Worm (Caenorhabditis elegans): ENCODE measurements around the gene F34D10.4.

The F34D10.4 gene

DNA sequence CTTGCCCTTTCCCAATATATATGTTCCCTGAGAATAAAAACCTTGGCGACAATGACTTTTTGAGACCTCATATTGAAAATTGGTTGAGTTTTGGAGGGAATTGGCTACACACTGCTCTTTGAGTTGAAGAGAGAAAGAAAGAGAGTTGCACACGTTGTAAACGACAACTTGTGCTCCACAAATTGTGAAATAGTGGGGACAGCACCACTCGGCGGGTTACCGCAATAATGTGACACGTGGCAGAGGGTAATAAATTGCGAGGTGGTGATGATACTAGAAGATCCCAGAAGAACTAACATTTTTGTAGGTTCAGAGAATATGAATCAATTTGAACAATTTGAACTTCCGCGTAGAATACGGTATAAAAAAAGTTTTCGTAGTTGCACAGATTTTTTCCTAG lies 45.4 kb downstream of the F34D10.4 start:
- TF ChIP-seq ztf-4 (tag; optimal IDR thresholded peaks at IDR 0.05) (no peak), egl-5 (tag; optimal IDR thresholded peaks at IDR 0.05) (peak; percentile 55), nfya-1 (tag; optimal IDR thresholded peaks at IDR 0.05; ENCODE audit: insufficient read depth) (peak; percentile 28)

DNA sequence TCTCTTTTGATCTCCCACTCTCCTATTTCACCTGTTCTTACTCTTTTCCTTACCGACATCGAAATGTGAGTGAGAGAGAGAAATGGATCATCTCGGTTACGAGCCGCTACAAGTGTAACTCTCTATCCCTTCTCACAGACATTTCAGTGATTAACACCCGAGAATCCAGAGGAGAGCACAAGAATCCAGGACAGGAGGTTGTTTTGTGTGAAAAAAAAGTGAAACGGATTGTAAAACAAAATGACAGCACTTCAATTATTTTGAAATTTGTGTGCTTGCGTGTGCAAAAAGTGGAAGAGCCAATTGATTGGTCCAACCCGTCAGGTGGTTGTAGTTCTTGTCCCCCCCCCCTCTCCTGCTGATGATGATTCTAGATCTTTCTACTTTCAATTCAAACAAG lies 46.5 kb downstream of the F34D10.4 start:
- TF ChIP-seq nfya-1 (tag; optimal IDR thresholded peaks at IDR 0.05; ENCODE audit: insufficient read depth) (peak; percentile 61), nhr-11 (tag; optimal IDR thresholded peaks at IDR 0.05) (peak; percentile 50), hmg-11 (tag; optimal IDR thresholded peaks at IDR 0.05) (no peak), eor-1 (tag; optimal IDR thresholded peaks at IDR 0.05) (no peak), lin-15B (tag; optimal IDR thresholded peaks at IDR 0.05) (no peak), lin-39 (tag; optimal IDR thresholded peaks at IDR 0.05) (peak; percentile 19), snpc-4 (tag; optimal IDR thresholded peaks at IDR 0.05) (no peak), ZK546.5 (tag; optimal IDR thresholded peaks at IDR 0.05) (no peak), R02D3.7 (tag; optimal IDR thresholded peaks at IDR 0.05) (no peak)

- TF ChIP-seq lin-39 (tag; optimal IDR thresholded peaks at IDR 0.05) = peak; percentile 30
- TF ChIP-seq unc-39 (tag; optimal IDR thresholded peaks at IDR 0.05) = no peak
- no peak for TF ChIP-seq nhr-25 (tag; optimal IDR thresholded peaks at IDR 0.05)
- no peak for TF ChIP-seq nhr-12 (tag; optimal IDR thresholded peaks at IDR 0.05)
- TF ChIP-seq elt-1 (tag; optimal IDR thresholded peaks at IDR 0.05) = peak; percentile 49
Measured at ce11 chrIII:3783914-3784313, 47.5 kb downstream of the F34D10.4 start.

ce11 chrIII:3785094-3785493 lies 48.7 kb downstream of the F34D10.4 start:
- TF ChIP-seq nhr-76 (tag; optimal IDR thresholded peaks at IDR 0.05) = no peak
- no peak for TF ChIP-seq ceh-9 (tag; optimal IDR thresholded peaks at IDR 0.05)
- no peak for TF ChIP-seq ztf-4 (tag; optimal IDR thresholded peaks at IDR 0.05)
- no peak for TF ChIP-seq fkh-10 (GFP tag; optimal IDR thresholded peaks at IDR 0.05)
- TF ChIP-seq nhr-23 (tag; optimal IDR thresholded peaks at IDR 0.05) = no peak
- peak; percentile 53 for TF ChIP-seq pqm-1 (tag; optimal IDR thresholded peaks at IDR 0.05)
- no peak for TF ChIP-seq egl-27 (tag; optimal IDR thresholded peaks at IDR 0.05)
- no peak for TF ChIP-seq elt-1 (tag; optimal IDR thresholded peaks at IDR 0.05)
- TF ChIP-seq fos-1 (tag; optimal IDR thresholded peaks at IDR 0.05) = no peak
- TF ChIP-seq nfya-1 (tag; optimal IDR thresholded peaks at IDR 0.05; ENCODE audit: insufficient read depth) = no peak
- TF ChIP-seq nhr-77 (tag; optimal IDR thresholded peaks at IDR 0.05) = no peak
- TF ChIP-seq jun-1 (tag; optimal IDR thresholded peaks at IDR 0.05) = no peak
- no peak for TF ChIP-seq eor-1 (tag; optimal IDR thresholded peaks at IDR 0.05)
- peak; percentile 64 for TF ChIP-seq elt-2 (tag; optimal IDR thresholded peaks at IDR 0.05)
- no peak for TF ChIP-seq lin-39 (tag; optimal IDR thresholded peaks at IDR 0.05)
- TF ChIP-seq nhr-11 (tag; optimal IDR thresholded peaks at IDR 0.05) = no peak
- peak; percentile 14 for TF ChIP-seq pha-4 (tag; optimal IDR thresholded peaks at IDR 0.05)
- no peak for TF ChIP-seq egl-5 (tag; optimal IDR thresholded peaks at IDR 0.05)

- peak; percentile 22 for TF ChIP-seq lsy-12 (tag; optimal IDR thresholded peaks at IDR 0.05)
- TF ChIP-seq snpc-4 (tag; optimal IDR thresholded peaks at IDR 0.05) = peak; percentile 45
- TF ChIP-seq egl-27 (tag; optimal IDR thresholded peaks at IDR 0.05) = no peak
- peak; percentile 72 for TF ChIP-seq pha-4 (tag; optimal IDR thresholded peaks at IDR 0.05)
- TF ChIP-seq tbx-2 (tag; optimal IDR thresholded peaks at IDR 0.05) = no peak
- TF ChIP-seq ztf-11 (tag; optimal IDR thresholded peaks at IDR 0.05) = no peak
- peak; percentile 66 for TF ChIP-seq nhr-43 (tag; optimal IDR thresholded peaks at IDR 0.05; ENCODE audit: poor library complexity, severe bottlenecking)
- peak; percentile 24 for TF ChIP-seq hmg-11 (tag; optimal IDR thresholded peaks at IDR 0.05)
- TF ChIP-seq pqm-1 (tag; optimal IDR thresholded peaks at IDR 0.05) = peak; percentile 43
- TF ChIP-seq elt-2 (tag; optimal IDR thresholded peaks at IDR 0.05) = peak; percentile 52
- TF ChIP-seq nhr-11 (tag; optimal IDR thresholded peaks at IDR 0.05) = no peak
- TF ChIP-seq ceh-28 (tag; optimal IDR thresholded peaks at IDR 0.05) = peak; percentile 48
- TF ChIP-seq nhr-23 (tag; optimal IDR thresholded peaks at IDR 0.05) = peak; percentile 69
- TF ChIP-seq nhr-25 (tag; optimal IDR thresholded peaks at IDR 0.05) = peak; percentile 5
- TF ChIP-seq nfya-1 (tag; optimal IDR thresholded peaks at IDR 0.05; ENCODE audit: insufficient read depth) = peak; percentile 75
- TF ChIP-seq unc-62 (GFP tag; optimal IDR thresholded peaks at IDR 0.05) = peak; percentile 49
Measured at ce11 chrIII:3786427-3786935, 50.1 kb downstream of the F34D10.4 start, which contains the start of gene acy-3. TSS of gene acy-3 (minus strand) at chrIII:3786477.

Measured in whole organism, L3 larva.